Worm (Caenorhabditis elegans) whole organism, L3 larva: ENCODE results near the gene col-115.

Source experiments
- R02D3.7 ChIP-seq: fragments of 150-350 bp; optimal IDR thresholded peaks from 2 replicates; lab custom pipeline; 2014; ENCODE audit warnings: missing biosample characterization, missing genetic modification characterization
- ZK546.5 ChIP-seq: sonication (generic microtip); optimal IDR thresholded peaks from 2 replicates; lab custom pipeline; 2017; ENCODE audit warnings: missing biosample characterization, missing genetic modification characterization
- ama-1 ChIP-seq: fragments of 150-350 bp; optimal IDR thresholded peaks from 2 replicates; lab custom pipeline; 2018
- ceh-16 ChIP-seq: sonication (generic microtip); optimal IDR thresholded peaks from 2 replicates; lab custom pipeline; 2017; ENCODE audit warnings: missing biosample characterization, missing genetic modification characterization
- ceh-28 ChIP-seq: fragments of 150-350 bp; optimal IDR thresholded peaks from 2 replicates; lab custom pipeline; 2014; ENCODE audit warnings: missing biosample characterization, missing genetic modification reagents, missing genetic modification characterization
- ceh-82 ChIP-seq: fragments of 150-350 bp; optimal IDR thresholded peaks from 2 replicates; lab custom pipeline; 2014; ENCODE audit warnings: missing biosample characterization, missing genetic modification characterization
- ceh-9 ChIP-seq: sonication (generic microtip); optimal IDR thresholded peaks from 2 replicates; lab custom pipeline; 2018; ENCODE audit warnings: missing biosample characterization, missing genetic modification characterization
- daf-12 ChIP-seq: fragments of 150-350 bp; optimal IDR thresholded peaks from 2 replicates; lab custom pipeline; 2014; ENCODE audit warnings: missing biosample characterization, missing genetic modification reagents, missing genetic modification characterization
- egl-27 ChIP-seq: sonication (generic microtip); optimal IDR thresholded peaks from 4 replicates; lab custom pipeline; 2017; ENCODE audit warnings: missing biosample characterization, missing genetic modification reagents, missing genetic modification characterization
- elt-1 ChIP-seq: fragments of 150-350 bp; optimal IDR thresholded peaks from 2 replicates; lab custom pipeline; 2014; ENCODE audit warnings: missing biosample characterization, missing genetic modification characterization
- elt-2 ChIP-seq: sonication (generic microtip); optimal IDR thresholded peaks from 2 replicates; lab custom pipeline; 2016; ENCODE audit warnings: missing genetic modification reagents, mild to moderate bottlenecking, missing genetic modification characterization, missing compliant biosample characterization
- eor-1 ChIP-seq, 2 experiments: fragments of 150-350 bp; optimal IDR thresholded peaks; 2 replicates each; lab custom pipeline; 2014 to 2018; ENCODE audit warnings: missing biosample characterization in 2 of 2, missing genetic modification characterization in 2 of 2
- fkh-2 ChIP-seq: fragments of 150-350 bp; optimal IDR thresholded peaks from 2 replicates; lab custom pipeline; 2014; ENCODE audit warnings: missing biosample characterization, missing genetic modification reagents, missing genetic modification characterization
- fos-1 ChIP-seq: fragments of 150-350 bp; optimal IDR thresholded peaks from 2 replicates; lab custom pipeline; 2014; ENCODE audit warnings: missing biosample characterization, missing genetic modification characterization
- hmg-11 ChIP-seq: sonication (generic microtip); optimal IDR thresholded peaks from 2 replicates; lab custom pipeline; 2016; ENCODE audit warnings: missing genetic modification characterization, missing compliant biosample characterization
- jun-1 ChIP-seq: fragments of 150-350 bp; optimal IDR thresholded peaks from 2 replicates; lab custom pipeline; 2014; ENCODE audit warnings: missing biosample characterization, missing genetic modification reagents, missing genetic modification characterization
- lin-15B ChIP-seq: fragments of 150-350 bp; optimal IDR thresholded peaks from 2 replicates; lab custom pipeline; 2014; ENCODE audit warnings: missing biosample characterization, missing genetic modification characterization
- lin-39 ChIP-seq: fragments of 150-350 bp; optimal IDR thresholded peaks from 2 replicates; lab custom pipeline; 2018; ENCODE audit warnings: missing biosample characterization, missing genetic modification reagents, missing genetic modification characterization
- lsy-12 ChIP-seq: sonication (generic microtip); optimal IDR thresholded peaks from 2 replicates; lab custom pipeline; 2016; ENCODE audit warnings: mild to moderate bottlenecking, missing genetic modification characterization, missing compliant biosample characterization
- nfya-1 ChIP-seq: sonication (generic microtip); optimal IDR thresholded peaks from 2 replicates; lab custom pipeline; 2017; ENCODE audit warnings: missing genetic modification characterization, mild to moderate bottlenecking, missing compliant biosample characterization, antibody characterized with exemption, moderate library complexity; ENCODE audit not compliant: insufficient read depth
- nhr-11 ChIP-seq: fragments of 150-350 bp; optimal IDR thresholded peaks from 2 replicates; lab custom pipeline; 2014; ENCODE audit warnings: missing biosample characterization, missing genetic modification characterization
- nhr-12 ChIP-seq: fragments of 150-350 bp; optimal IDR thresholded peaks from 2 replicates; lab custom pipeline; 2014; ENCODE audit warnings: missing biosample characterization, missing genetic modification characterization
- nhr-23 ChIP-seq: fragments of 150-350 bp; optimal IDR thresholded peaks from 2 replicates; lab custom pipeline; 2014; ENCODE audit warnings: missing biosample characterization, missing genetic modification reagents, missing genetic modification characterization
- nhr-237 ChIP-seq: fragments of 150-350 bp; optimal IDR thresholded peaks from 2 replicates; lab custom pipeline; 2014; ENCODE audit warnings: missing biosample characterization, missing genetic modification characterization
- nhr-25 ChIP-seq: sonication (generic microtip); optimal IDR thresholded peaks from 2 replicates; lab custom pipeline; 2017; ENCODE audit warnings: missing biosample characterization, missing genetic modification characterization
- nhr-28 ChIP-seq: fragments of 150-350 bp; optimal IDR thresholded peaks from 2 replicates; lab custom pipeline; 2014; ENCODE audit warnings: missing biosample characterization, missing genetic modification characterization
- nhr-76 ChIP-seq: fragments of 150-350 bp; sonication (generic microtip); optimal IDR thresholded peaks from 5 replicates; lab custom pipeline; 2014; ENCODE audit warnings: missing biosample characterization, missing genetic modification characterization
- pha-4 ChIP-seq: fragments of 150-350 bp; optimal IDR thresholded peaks from 2 replicates; lab custom pipeline; 2014; ENCODE audit warnings: missing biosample characterization, missing genetic modification reagents, missing genetic modification characterization
- pqm-1 ChIP-seq: fragments of 150-350 bp; optimal IDR thresholded peaks from 2 replicates; lab custom pipeline; 2017; ENCODE audit warnings: missing biosample characterization, missing genetic modification characterization, inconsistent platforms
- skn-1 ChIP-seq: fragments of 150-350 bp; optimal IDR thresholded peaks from 2 replicates; lab custom pipeline; 2014; ENCODE audit warnings: missing biosample characterization, missing genetic modification characterization
- snpc-4 ChIP-seq: fragments of 150-350 bp; optimal IDR thresholded peaks from 2 replicates; lab custom pipeline; 2014; ENCODE audit warnings: missing biosample characterization, missing genetic modification characterization
- tbx-2 ChIP-seq: sonication (generic microtip); optimal IDR thresholded peaks from 2 replicates; lab custom pipeline; 2016; ENCODE audit warnings: mild to moderate bottlenecking, missing genetic modification characterization, missing compliant biosample characterization
- unc-39 ChIP-seq: sonication (generic microtip); optimal IDR thresholded peaks from 4 replicates; lab custom pipeline; 2017; ENCODE audit warnings: missing biosample characterization, missing genetic modification characterization
- unc-62 ChIP-seq: fragments of 150-350 bp; sonication (generic microtip); optimal IDR thresholded peaks from 4 replicates; lab custom pipeline; 2014; ENCODE audit warnings: missing biosample characterization, missing genetic modification reagents, missing genetic modification characterization
- zag-1 ChIP-seq: fragments of 150-350 bp; optimal IDR thresholded peaks from 2 replicates; lab custom pipeline; 2014; ENCODE audit warnings: missing biosample characterization, missing genetic modification characterization
- ztf-11 ChIP-seq: fragments of 150-350 bp; optimal IDR thresholded peaks from 2 replicates; lab custom pipeline; 2014; ENCODE audit warnings: missing biosample characterization, missing genetic modification characterization

col-115 gene

ce11 chrIV:7976210-7976609, 12.3 kb upstream of the col-115 start, which contains the start of gene F57H12.6:
Gene F57H12.6 (minus strand): TSS chrIV:7976310.
- TF ChIP-seq pha-4 (tag; lab: Kevin White, UChicago) = no peak
- no peak for TF ChIP-seq tbx-2 (tag; lab: Kevin White, UChicago)
- no peak for TF ChIP-seq lsy-12
- no peak for TF ChIP-seq fkh-2 (tag; lab: Kevin White, UChicago)
- TF ChIP-seq ceh-82 (tag; lab: Kevin White, UChicago) = no peak
- TF ChIP-seq nhr-28 = no peak
- no peak for TF ChIP-seq ztf-11 (tag; lab: Kevin White, UChicago)
- no peak for TF ChIP-seq elt-2 (tag; lab: Kevin White, UChicago)
- no peak for TF ChIP-seq nhr-25
- no peak for TF ChIP-seq fos-1 (tag; lab: Kevin White, UChicago)

ce11 chrIV:7977452-7977940, 11.0 kb upstream of the col-115 start, which contains the start of gene ora-1:
Gene ora-1 (plus strand): TSS chrIV:7977890.
- TF ChIP-seq nhr-11 (tag; lab: Kevin White, UChicago) (no peak), pqm-1 (tag; lab: Kevin White, UChicago) (no peak), nhr-25 (peak; percentile 14)

- TF ChIP-seq hmg-11 (tag; lab: Kevin White, UChicago) (peak; percentile 20), nhr-237 (no peak), unc-62 (GFP tag; lab: Kevin White, UChicago) (no peak), daf-12 (tag; lab: Kevin White, UChicago) (no peak), lin-39 (peak; percentile 74), lin-15B (peak; percentile 22), jun-1 (tag; lab: Kevin White, UChicago) (no peak), nfya-1 (tag; lab: Kevin White, UChicago) (peak; percentile 63), ceh-28 (no peak)
- TF ChIP-seq, all 47 proteins: peak for 4
Measured at ce11 chrIV:7979588-7979987, 8.9 kb upstream of the col-115 start, which contains the start of gene unc-24. Gene unc-24 (plus strand): TSS chrIV:7979870.

ce11 chrIV:7982024-7982576, 6.4 kb upstream of the col-115 start, which contains the start of gene arf-5:
Gene arf-5 (plus strand): TSS chrIV:7982526.
- TF ChIP-seq ceh-28 (no peak), R02D3.7 (no peak), daf-12 (tag; lab: Kevin White, UChicago) (no peak), nhr-76 (tag; lab: Kevin White, UChicago) (no peak), elt-2 (tag; lab: Kevin White, UChicago) (peak; percentile 7), jun-1 (tag; lab: Kevin White, UChicago) (no peak), nhr-23 (tag; lab: Kevin White, UChicago) (peak; percentile 29), skn-1 (no peak), nfya-1 (tag; lab: Kevin White, UChicago) (peak; percentile 57), nhr-12 (tag; lab: Kevin White, UChicago) (no peak), fos-1 (tag; lab: Kevin White, UChicago) (no peak), pha-4 (tag; lab: Kevin White, UChicago) (peak; percentile 47), fkh-2 (tag; lab: Kevin White, UChicago) (no peak), lin-39 (peak; percentile 81), egl-27 (tag; lab: Kevin White, UChicago) (no peak), ZK546.5 (tag; lab: Kevin White, UChicago) (no peak), ceh-82 (tag; lab: Kevin White, UChicago) (no peak), nhr-28 (no peak), ama-1 (peak; percentile 50), snpc-4 (no peak), nhr-11 (tag; lab: Kevin White, UChicago) (no peak), lin-15B (peak; percentile 54), tbx-2 (tag; lab: Kevin White, UChicago) (no peak), zag-1 (tag; lab: Kevin White, UChicago) (no peak), hmg-11 (tag; lab: Kevin White, UChicago) (no peak), elt-1 (tag; lab: Kevin White, UChicago) (peak; percentile 7), eor-1 (tag; optimal IDR thresholded peaks at IDR 0.05; lab: Kevin White, UChicago) (no peak), ceh-16 (tag; lab: Kevin White, UChicago) (no peak), ceh-9 (no peak), unc-39 (no peak)
